Fruit fly (Drosophila melanogaster) whole organism, adult: ENCODE results near the gene CG12784.

Source experiments
- CG12768 ChIP-seq: fragments of 200-800 bp; sonication (Bioruptor generic); optimal IDR thresholded peaks from 2 replicates; lab custom pipeline; 2017; ENCODE audit warnings: missing biosample characterization, missing genetic modification characterization, mild to moderate bottlenecking, moderate library complexity, missing genetic modification reagents
- CG7101 ChIP-seq: fragments of 200-800 bp; sonication (Bioruptor generic); optimal IDR thresholded peaks from 2 replicates; lab custom pipeline; 2018; ENCODE audit warnings: missing biosample characterization, mild to moderate bottlenecking, missing genetic modification characterization, moderate library complexity
- Hr96 ChIP-seq: fragments of 200-800 bp; sonication (Bioruptor generic); optimal IDR thresholded peaks from 2 replicates; lab custom pipeline; 2016; ENCODE audit warnings: missing biosample characterization, missing genetic modification characterization
- kay ChIP-seq: fragments of 200-800 bp; sonication (Bioruptor generic); peaks from one replicate; lab custom pipeline; 2016; ENCODE audit warnings: missing biosample characterization, missing genetic modification characterization, borderline replicate concordance

DNA sequence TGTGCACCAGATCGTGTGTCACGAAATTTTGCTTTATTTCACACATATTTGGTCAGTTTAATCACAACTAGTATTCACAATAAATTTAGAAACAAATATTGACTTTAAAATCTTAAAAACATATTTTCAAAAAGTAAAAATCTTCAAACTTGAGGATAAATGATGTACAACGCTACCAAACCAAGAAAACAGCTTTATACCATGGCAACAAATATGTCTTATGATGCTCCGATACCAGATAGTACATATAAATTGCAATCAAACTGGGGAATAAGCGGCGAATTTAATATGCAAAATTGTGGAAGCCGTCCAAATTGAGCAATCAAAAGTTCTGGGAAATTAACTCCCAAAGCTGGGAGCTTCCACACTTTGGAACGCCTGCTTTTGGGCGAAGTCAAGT lies 4.4 kb downstream of the CG12784 start, which contains the start of gene CG5623:
- TF ChIP-seq Hr96 (GFP tag; lab: Kevin White, UChicago) (no peak), kay (GFP tag; lab: Kevin White, UChicago) (no peak), CG12768 (GFP tag; lab: Kevin White, UChicago) (no peak), CG7101 (tag; lab: Kevin White, UChicago) (no peak)
